In the genomic region with DNA sequence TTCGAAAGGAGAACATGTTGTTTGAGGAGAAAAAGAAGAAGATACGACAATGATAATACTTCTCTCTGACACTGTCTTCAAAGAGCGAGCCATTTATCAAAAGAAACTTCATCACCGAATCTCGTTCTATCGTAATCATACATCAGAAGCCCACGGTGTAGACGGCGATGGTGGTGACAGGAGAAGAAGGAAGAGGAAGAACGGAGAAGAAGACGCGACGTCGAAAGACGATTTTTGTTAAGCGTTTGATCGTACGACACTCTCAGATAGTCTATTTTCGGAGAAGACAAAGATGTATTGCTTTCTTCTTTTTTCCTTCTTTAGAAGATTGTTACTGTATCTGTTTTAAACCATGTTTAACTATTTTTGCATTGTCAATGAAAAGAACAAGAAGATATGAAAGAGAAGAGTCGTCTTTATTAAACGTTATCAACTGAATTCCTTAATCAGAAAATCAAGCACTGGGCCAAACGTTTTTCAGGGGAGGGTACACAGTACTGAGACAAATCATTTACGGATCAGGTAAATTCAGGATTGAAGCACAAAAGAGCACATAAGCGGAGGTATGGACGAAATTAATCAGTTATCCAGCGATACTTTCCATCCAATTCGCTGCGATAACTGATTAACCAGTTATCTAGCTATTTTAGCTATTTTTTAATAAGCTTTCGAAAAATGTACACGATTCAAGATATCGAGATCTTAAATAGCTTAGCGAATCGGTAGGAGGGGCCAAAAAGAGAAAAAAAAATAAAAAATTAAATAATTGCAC, we compare ENCODE assay signal across 3 worm cellular contexts.
TF ChIP-seq lines count a peak whose summit lies in the region.

No protein-coding gene starts in this region.

TF ChIP-seq in whole organism, L1 larva, 84 proteins besides CTCF, POLR2A, EP300 and RAD21 (continued from another document and continues in another):
- TF ChIP-seq ets-5 (GFP tag; IDR thresholded peaks at IDR 0.05; lab: Robert Waterston, UW): 0 out of 2 replicates have a peak, but pooled peaks have one; percentile 7
- TF ChIP-seq nhr-28 (tag; optimal IDR thresholded peaks at IDR 0.05; lab: Kevin White, UChicago): no peak
- no peak for TF ChIP-seq lin-39 (tag; optimal IDR thresholded peaks at IDR 0.05; lab: Kevin White, UChicago)
- TF ChIP-seq nhr-71 (tag; optimal IDR thresholded peaks at IDR 0.05; lab: Kevin White, UChicago): peak; percentile 77
- TF ChIP-seq tbx-2 (tag; optimal IDR thresholded peaks at IDR 0.05; lab: Kevin White, UChicago): peak; percentile 13
- TF ChIP-seq tlp-1 (tag; optimal IDR thresholded peaks at IDR 0.05; lab: Kevin White, UChicago): no peak
- peak; percentile 28 for TF ChIP-seq nhr-47 (tag; optimal IDR thresholded peaks at IDR 0.05; lab: Kevin White, UChicago)
- no peak for TF ChIP-seq grh-1 (GFP tag; IDR thresholded peaks at IDR 0.05; lab: Robert Waterston, UW)
- TF ChIP-seq efl-1 (optimal IDR thresholded peaks at IDR 0.05; lab: Kevin White, UChicago): no peak
- peak in 1 of 2 experiments; percentile 85 for TF ChIP-seq efl-1 (GFP tag; optimal IDR thresholded peaks at IDR 0.05 in 1 of 2; lab: Kevin White, UChicago)
- TF ChIP-seq hlh-17 (GFP tag; optimal IDR thresholded peaks at IDR 0.05; lab: Kevin White, UChicago; ENCODE audit: borderline replicate concordance): no peak
- peak; percentile 59 for TF ChIP-seq aly-2 (tag; optimal IDR thresholded peaks at IDR 0.05; lab: Kevin White, UChicago)
- TF ChIP-seq pax-3 (tag; optimal IDR thresholded peaks at IDR 0.05; lab: Kevin White, UChicago): no peak
- no peak for TF ChIP-seq isw-1 (GFP tag; IDR thresholded peaks at IDR 0.05; lab: Robert Waterston, UW)
- TF ChIP-seq ceh-90 (tag; optimal IDR thresholded peaks at IDR 0.05; lab: Kevin White, UChicago): no peak
- no peak for TF ChIP-seq skn-1 (tag; optimal IDR thresholded peaks at IDR 0.05; lab: Kevin White, UChicago)
- no peak for TF ChIP-seq sup-37 (GFP tag; optimal IDR thresholded peaks at IDR 0.05; lab: Kevin White, UChicago)
- no peak for TF ChIP-seq aha-1 (tag; optimal IDR thresholded peaks at IDR 0.05; lab: Kevin White, UChicago)
- TF ChIP-seq dpl-1 (GFP tag; optimal IDR thresholded peaks at IDR 0.05; lab: Kevin White, UChicago): no peak
- TF ChIP-seq pag-3 (tag; optimal IDR thresholded peaks at IDR 0.05; lab: Kevin White, UChicago; ENCODE audit: borderline replicate concordance, insufficient read depth): no peak
- no peak for TF ChIP-seq ztf-11 (tag; optimal IDR thresholded peaks at IDR 0.05; lab: Kevin White, UChicago)
- TF ChIP-seq nhr-237 (tag; optimal IDR thresholded peaks at IDR 0.05; lab: Kevin White, UChicago): no peak
- peak; percentile 27 for TF ChIP-seq irx-1 (tag; optimal IDR thresholded peaks at IDR 0.05; lab: Kevin White, UChicago)
- TF ChIP-seq elt-3 (tag; optimal IDR thresholded peaks at IDR 0.05; lab: Kevin White, UChicago): peak in 3 of 6 experiments; percentile 2 to 80 (median 70)
- no peak for TF ChIP-seq unc-86 (tag; optimal IDR thresholded peaks at IDR 0.05; lab: Kevin White, UChicago)
- TF ChIP-seq mab-9 (GFP tag; IDR thresholded peaks at IDR 0.05; lab: Robert Waterston, UW): no peak
- TF ChIP-seq nhr-77 (tag; optimal IDR thresholded peaks at IDR 0.05; lab: Kevin White, UChicago): no peak
- no peak for TF ChIP-seq ceh-88 (GFP tag; IDR thresholded peaks at IDR 0.05; lab: Robert Waterston, UW)
- no peak for TF ChIP-seq xbp-1 (tag; optimal IDR thresholded peaks at IDR 0.05; lab: Kevin White, UChicago)
- no peak for TF ChIP-seq nhr-12 (tag; optimal IDR thresholded peaks at IDR 0.05; lab: Kevin White, UChicago)
- TF ChIP-seq zip-4 (GFP tag; optimal IDR thresholded peaks at IDR 0.05; lab: Kevin White, UChicago): no peak
- TF ChIP-seq lin-35 (GFP tag; optimal IDR thresholded peaks at IDR 0.05; lab: Kevin White, UChicago): peak in 1 of 2 experiments; percentile 47
- no peak for TF ChIP-seq sptf-1 (tag; optimal IDR thresholded peaks at IDR 0.05; lab: Kevin White, UChicago)
- no peak for TF ChIP-seq rnt-1 (tag; optimal IDR thresholded peaks at IDR 0.05; lab: Kevin White, UChicago)
- no peak for TF ChIP-seq nhr-84 (tag; optimal IDR thresholded peaks at IDR 0.05; lab: Kevin White, UChicago)
- TF ChIP-seq C16A3.4 (tag; optimal IDR thresholded peaks at IDR 0.05; lab: Kevin White, UChicago): peak; percentile 10
- no peak for TF ChIP-seq elt-2 (tag; optimal IDR thresholded peaks at IDR 0.05; lab: Kevin White, UChicago)
- peak; percentile 42 for TF ChIP-seq hpl-2 (GFP tag; optimal IDR thresholded peaks at IDR 0.05; lab: Kevin White, UChicago)
- peak; percentile 94 for TF ChIP-seq ztf-4 (tag; optimal IDR thresholded peaks at IDR 0.05; lab: Kevin White, UChicago)
- no peak for TF ChIP-seq Y116A8C.19 (tag; optimal IDR thresholded peaks at IDR 0.05; lab: Kevin White, UChicago; ENCODE audit: borderline replicate concordance)
- no peak for TF ChIP-seq alr-1 (tag; optimal IDR thresholded peaks at IDR 0.05; lab: Kevin White, UChicago; ENCODE audit: borderline replicate concordance)

TF ChIP-seq in whole organism, L2 larva, 48 proteins besides CTCF, POLR2A, EP300 and RAD21 (continued from another document):
- TF ChIP-seq zag-1 (tag; optimal IDR thresholded peaks at IDR 0.05; lab: Kevin White, UChicago) (no peak), gmeb-1 (tag; optimal IDR thresholded peaks at IDR 0.05; lab: Kevin White, UChicago) (peak; percentile 37), sma-3 (GFP tag; optimal IDR thresholded peaks at IDR 0.05; lab: Kevin White, UChicago) (peak; percentile 84), nhr-25 (tag; optimal IDR thresholded peaks at IDR 0.05; lab: Kevin White, UChicago) (peak; percentile 64), lin-11 (tag; optimal IDR thresholded peaks at IDR 0.05; lab: Kevin White, UChicago) (no peak)

TF ChIP-seq in whole organism, L4 larva, 104 proteins besides CTCF, POLR2A, EP300 and RAD21 (continued from another document):
- TF ChIP-seq nhr-237 (tag; optimal IDR thresholded peaks at IDR 0.05; lab: Kevin White, UChicago): no peak
- peak; percentile 25; the same call in 1 of the 2 replicates for TF ChIP-seq Y75B8A.6 (GFP tag; IDR thresholded peaks at IDR 0.05; lab: Robert Waterston, UW)
- TF ChIP-seq zip-11 (GFP tag; IDR thresholded peaks at IDR 0.05; lab: Robert Waterston, UW): no peak
- no peak for TF ChIP-seq ceh-62 (tag; optimal IDR thresholded peaks at IDR 0.05; lab: Kevin White, UChicago)
- TF ChIP-seq egl-27 (tag; optimal IDR thresholded peaks at IDR 0.05; lab: Kevin White, UChicago): no peak
- TF ChIP-seq dmd-8 (GFP tag; IDR thresholded peaks at IDR 0.05; lab: Robert Waterston, UW): no peak
- no peak for TF ChIP-seq daf-19 (GFP tag; conservative IDR thresholded peaks at IDR 0.05; lab: Robert Waterston, UW)
- no peak for TF ChIP-seq arid-1 (GFP tag; conservative IDR thresholded peaks at IDR 0.05; lab: Robert Waterston, UW)
- no peak for TF ChIP-seq snpc-1.2 (GFP tag; IDR thresholded peaks at IDR 0.05; lab: Robert Waterston, UW)
- TF ChIP-seq zfp-2 (tag; optimal IDR thresholded peaks at IDR 0.05; lab: Kevin White, UChicago): no peak
- TF ChIP-seq nhr-6 (tag; optimal IDR thresholded peaks at IDR 0.05; lab: Kevin White, UChicago): no peak
- TF ChIP-seq gei-8 (GFP tag; optimal IDR thresholded peaks at IDR 0.05; lab: Kevin White, UChicago): peak; percentile 60
- TF ChIP-seq mdl-1 (tag; optimal IDR thresholded peaks at IDR 0.05; lab: Kevin White, UChicago): peak in 1 of 2 experiments; percentile 59
- TF ChIP-seq nhr-25 (tag; optimal IDR thresholded peaks at IDR 0.05; lab: Kevin White, UChicago; ENCODE audit: borderline replicate concordance, insufficient read depth): peak; percentile 91
- TF ChIP-seq daf-16 (GFP tag; optimal IDR thresholded peaks at IDR 0.05; lab: Kevin White, UChicago): no peak
- no peak for TF ChIP-seq daf-16 (tag; optimal IDR thresholded peaks at IDR 0.05; lab: Kevin White, UChicago)
- TF ChIP-seq lsy-2 (tag; optimal IDR thresholded peaks at IDR 0.05; lab: Kevin White, UChicago): peak; percentile 21 to 74
- TF ChIP-seq mxl-2 (GFP tag; conservative IDR thresholded peaks at IDR 0.05; lab: Robert Waterston, UW): no peak
- no peak for TF ChIP-seq egl-43 (GFP tag; IDR thresholded peaks at IDR 0.05; lab: Robert Waterston, UW)
- no peak for TF ChIP-seq lin-15B (tag; optimal IDR thresholded peaks at IDR 0.05; lab: Kevin White, UChicago)
- peak; percentile 11 for TF ChIP-seq rbr-2 (tag; optimal IDR thresholded peaks at IDR 0.05; lab: Kevin White, UChicago)
- peak; percentile 50 for TF ChIP-seq nhr-77 (tag; optimal IDR thresholded peaks at IDR 0.05; lab: Kevin White, UChicago)
- TF ChIP-seq dpl-1 (GFP tag; optimal IDR thresholded peaks at IDR 0.05; lab: Kevin White, UChicago): no peak
- no peak for TF ChIP-seq saeg-2 (GFP tag; IDR thresholded peaks at IDR 0.05; lab: Robert Waterston, UW)
- TF ChIP-seq tra-1 (GFP tag; IDR thresholded peaks at IDR 0.05; lab: Robert Waterston, UW): no peak
- TF ChIP-seq dmd-9 (GFP tag; IDR thresholded peaks at IDR 0.05; lab: Robert Waterston, UW): no peak
- peak; percentile 5 for TF ChIP-seq sdz-12 (GFP tag; optimal IDR thresholded peaks at IDR 0.05; lab: Kevin White, UChicago)
- TF ChIP-seq F44E2.7 (GFP tag; IDR thresholded peaks at IDR 0.05; lab: Robert Waterston, UW): no peak
- peak; percentile 52 for TF ChIP-seq dve-1 (tag; optimal IDR thresholded peaks at IDR 0.05; lab: Kevin White, UChicago; ENCODE audit: insufficient read depth)
- TF ChIP-seq unc-62 (GFP tag; optimal IDR thresholded peaks at IDR 0.05 in 1 of 2; lab: Kevin White, UChicago): peak in 1 of 2 experiments; percentile 100
- peak; percentile 63 for TF ChIP-seq unc-62 (tag; optimal IDR thresholded peaks at IDR 0.05; lab: Kevin White, UChicago)
- TF ChIP-seq ces-1 (GFP tag; optimal IDR thresholded peaks at IDR 0.05; lab: Kevin White, UChicago): no peak
- no peak for TF ChIP-seq fkh-10 (GFP tag; optimal IDR thresholded peaks at IDR 0.05; lab: Kevin White, UChicago)
- no peak; the same call in 1 of the 2 replicates for TF ChIP-seq lim-7 (GFP tag; IDR thresholded peaks at IDR 0.05; lab: Robert Waterston, UW)
- TF ChIP-seq nhr-28 (tag; optimal IDR thresholded peaks at IDR 0.05; lab: Kevin White, UChicago): peak; percentile 46
- no peak for TF ChIP-seq snpc-4 (tag; optimal IDR thresholded peaks at IDR 0.05; lab: Kevin White, UChicago)
- peak; percentile 51 for TF ChIP-seq mxl-3 (GFP tag; optimal IDR thresholded peaks at IDR 0.05; lab: Kevin White, UChicago)
- TF ChIP-seq set-16 (GFP tag; IDR thresholded peaks at IDR 0.05; lab: Robert Waterston, UW): no peak
- TF ChIP-seq lin-13 (GFP tag; optimal IDR thresholded peaks at IDR 0.05; lab: Kevin White, UChicago): no peak
- no peak for TF ChIP-seq lin-29 (GFP tag; IDR thresholded peaks at IDR 0.05; lab: Robert Waterston, UW)
- no peak for TF ChIP-seq madf-5 (GFP tag; IDR thresholded peaks at IDR 0.05; lab: Robert Waterston, UW)
- no peak for TF ChIP-seq attf-4 (tag; optimal IDR thresholded peaks at IDR 0.05; lab: Kevin White, UChicago)
- peak; percentile 66; the same call in 1 of the 2 replicates for TF ChIP-seq mdt-29 (GFP tag; IDR thresholded peaks at IDR 0.05; lab: Robert Waterston, UW)
- TF ChIP-seq ama-1 (optimal IDR thresholded peaks at IDR 0.05; lab: Kevin White, UChicago): peak; percentile 61
- TF ChIP-seq aly-2 (tag; optimal IDR thresholded peaks at IDR 0.05; lab: Kevin White, UChicago): no peak
- no peak for TF ChIP-seq Y48G9A.11 (GFP tag; IDR thresholded peaks at IDR 0.05; lab: Robert Waterston, UW)
- no peak for TF ChIP-seq hmg-1.1 (GFP tag; IDR thresholded peaks at IDR 0.05; lab: Robert Waterston, UW)
- TF ChIP-seq T20F7.1 (GFP tag; optimal IDR thresholded peaks at IDR 0.05; lab: Kevin White, UChicago): peak; percentile 22
